Fruit fly (Drosophila melanogaster): ENCODE measurements around the gene aop.

DNA sequence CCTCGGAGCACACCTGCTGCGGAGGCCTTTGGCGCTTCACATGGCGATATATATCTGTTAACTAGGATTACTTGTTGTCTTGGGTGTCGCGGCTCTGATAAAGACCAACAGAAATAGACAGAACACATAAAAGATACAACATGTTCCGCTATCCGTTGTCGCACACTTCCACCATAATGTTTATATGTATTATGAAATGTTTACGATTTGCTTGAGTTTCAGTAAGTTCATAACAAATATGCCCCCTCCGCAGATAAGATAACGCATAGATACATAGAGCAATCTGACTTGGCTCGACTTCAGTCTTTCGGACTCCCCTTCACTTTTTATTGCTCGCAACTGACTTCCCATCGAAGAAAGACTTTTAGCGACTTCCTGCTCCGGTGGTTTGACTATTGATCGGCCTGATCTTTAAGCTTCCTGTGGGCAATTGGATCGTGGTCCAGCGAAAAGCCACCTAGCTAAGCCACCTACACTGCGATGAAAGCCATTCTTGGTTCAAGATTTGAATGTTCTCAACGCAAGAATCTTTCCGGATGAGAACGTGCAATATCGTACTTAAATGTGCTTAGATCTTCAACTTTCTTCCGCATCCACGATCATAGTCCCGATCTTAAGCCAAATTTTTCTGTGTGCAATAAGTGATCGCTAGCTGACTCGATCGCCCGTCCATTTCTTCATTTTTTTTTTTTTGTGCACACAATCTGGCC lies 10.2 kb downstream of the aop start:
- TF ChIP-seq Vsx2 (GFP tag; optimal IDR thresholded peaks at IDR 0.05; ENCODE audit: partially characterized antibody) (no peak), brk (GFP tag; optimal IDR thresholded peaks at IDR 0.05) (no peak), dl (GFP tag; optimal IDR thresholded peaks at IDR 0.05; ENCODE audit: insufficient read depth in 1 of 2, partially characterized antibody in 2 of 2) (no peak), Myc (optimal IDR thresholded peaks at IDR 0.05) (no peak), pan (optimal IDR thresholded peaks at IDR 0.05) (no peak), dmrt93B (GFP tag; optimal IDR thresholded peaks at IDR 0.05) (no peak), Hr78 (GFP tag; optimal IDR thresholded peaks at IDR 0.05) (no peak), Jra (GFP tag; optimal IDR thresholded peaks at IDR 0.05) (no peak), psq (GFP tag; optimal IDR thresholded peaks at IDR 0.05) (no peak), CG9705 (GFP tag; optimal IDR thresholded peaks at IDR 0.05) (no peak), tai (GFP tag; optimal IDR thresholded peaks at IDR 0.05) (no peak), GATAd (GFP tag; optimal IDR thresholded peaks at IDR 0.05) (no peak), Sp1 (GFP tag; optimal IDR thresholded peaks at IDR 0.05) (no peak), h (GFP tag; optimal IDR thresholded peaks at IDR 0.05) (peak; percentile 26)
